Worm (Caenorhabditis elegans) whole organism, L3 larva: ENCODE results near the gene oops-1.

ENCODE experiments used
- R02D3.7 ChIP-seq: fragments of 150-350 bp; optimal IDR thresholded peaks from 2 replicates; lab custom pipeline; 2014; ENCODE audit warnings: missing biosample characterization, missing genetic modification characterization
- ZK546.5 ChIP-seq: sonication (generic microtip); optimal IDR thresholded peaks from 2 replicates; lab custom pipeline; 2017; ENCODE audit warnings: missing biosample characterization, missing genetic modification characterization
- aly-2 ChIP-seq: fragments of 150-350 bp; optimal IDR thresholded peaks from 2 replicates; lab custom pipeline; 2014; ENCODE audit warnings: missing biosample characterization, missing genetic modification characterization
- ama-1 ChIP-seq: fragments of 150-350 bp; optimal IDR thresholded peaks from 2 replicates; lab custom pipeline; 2018
- ceh-16 ChIP-seq: sonication (generic microtip); optimal IDR thresholded peaks from 2 replicates; lab custom pipeline; 2017; ENCODE audit warnings: missing biosample characterization, missing genetic modification characterization
- ceh-28 ChIP-seq: fragments of 150-350 bp; optimal IDR thresholded peaks from 2 replicates; lab custom pipeline; 2014; ENCODE audit warnings: missing biosample characterization, missing genetic modification reagents, missing genetic modification characterization
- ceh-9 ChIP-seq: sonication (generic microtip); optimal IDR thresholded peaks from 2 replicates; lab custom pipeline; 2018; ENCODE audit warnings: missing biosample characterization, missing genetic modification characterization
- daf-12 ChIP-seq: fragments of 150-350 bp; optimal IDR thresholded peaks from 2 replicates; lab custom pipeline; 2014; ENCODE audit warnings: missing biosample characterization, missing genetic modification reagents, missing genetic modification characterization
- egl-27 ChIP-seq: sonication (generic microtip); optimal IDR thresholded peaks from 4 replicates; lab custom pipeline; 2017; ENCODE audit warnings: missing biosample characterization, missing genetic modification reagents, missing genetic modification characterization
- egl-5 ChIP-seq: fragments of 150-350 bp; optimal IDR thresholded peaks from 2 replicates; lab custom pipeline; 2017; ENCODE audit warnings: missing biosample characterization, missing genetic modification reagents, missing genetic modification characterization, inconsistent platforms
- elt-1 ChIP-seq: fragments of 150-350 bp; optimal IDR thresholded peaks from 2 replicates; lab custom pipeline; 2014; ENCODE audit warnings: missing biosample characterization, missing genetic modification characterization
- elt-2 ChIP-seq: sonication (generic microtip); optimal IDR thresholded peaks from 2 replicates; lab custom pipeline; 2016; ENCODE audit warnings: missing genetic modification reagents, mild to moderate bottlenecking, missing genetic modification characterization, missing compliant biosample characterization
- elt-3 ChIP-seq, 3 experiments: fragments of 150-350 bp in 1 of 3; sonication (generic microtip) in 2 of 3; optimal IDR thresholded peaks; 2 replicates in 2 of 3; 4 replicates in 1 of 3; lab custom pipeline; 2014 to 2017; ENCODE audit warnings: missing biosample characterization in 3 of 3, missing genetic modification characterization in 3 of 3
- eor-1 ChIP-seq, 2 experiments: fragments of 150-350 bp; optimal IDR thresholded peaks; 2 replicates each; lab custom pipeline; 2014 to 2018; ENCODE audit warnings: missing biosample characterization in 2 of 2, missing genetic modification characterization in 2 of 2
- fkh-10 ChIP-seq: sonication (generic microtip); optimal IDR thresholded peaks from 2 replicates; lab custom pipeline; 2017; ENCODE audit warnings: missing biosample characterization, missing genetic modification reagents, missing genetic modification characterization
- fkh-2 ChIP-seq: fragments of 150-350 bp; optimal IDR thresholded peaks from 2 replicates; lab custom pipeline; 2014; ENCODE audit warnings: missing biosample characterization, missing genetic modification reagents, missing genetic modification characterization
- hmg-11 ChIP-seq: sonication (generic microtip); optimal IDR thresholded peaks from 2 replicates; lab custom pipeline; 2016; ENCODE audit warnings: missing genetic modification characterization, missing compliant biosample characterization
- jun-1 ChIP-seq: fragments of 150-350 bp; optimal IDR thresholded peaks from 2 replicates; lab custom pipeline; 2014; ENCODE audit warnings: missing biosample characterization, missing genetic modification reagents, missing genetic modification characterization
- lin-15B ChIP-seq: fragments of 150-350 bp; optimal IDR thresholded peaks from 2 replicates; lab custom pipeline; 2014; ENCODE audit warnings: missing biosample characterization, missing genetic modification characterization
- lin-39 ChIP-seq: fragments of 150-350 bp; optimal IDR thresholded peaks from 2 replicates; lab custom pipeline; 2018; ENCODE audit warnings: missing biosample characterization, missing genetic modification reagents, missing genetic modification characterization
- lsy-12 ChIP-seq: sonication (generic microtip); optimal IDR thresholded peaks from 2 replicates; lab custom pipeline; 2016; ENCODE audit warnings: mild to moderate bottlenecking, missing genetic modification characterization, missing compliant biosample characterization
- mdl-1 ChIP-seq: fragments of 150-350 bp; optimal IDR thresholded peaks from 2 replicates; lab custom pipeline; 2014; ENCODE audit warnings: missing biosample characterization, missing genetic modification characterization
- mml-1 ChIP-seq: fragments of 150-350 bp; sonication (generic microtip); optimal IDR thresholded peaks from 3 replicates; lab custom pipeline; 2014; ENCODE audit warnings: missing biosample characterization, missing genetic modification characterization
- nfya-1 ChIP-seq: sonication (generic microtip); optimal IDR thresholded peaks from 2 replicates; lab custom pipeline; 2017; ENCODE audit warnings: missing genetic modification characterization, mild to moderate bottlenecking, missing compliant biosample characterization, antibody characterized with exemption, moderate library complexity; ENCODE audit not compliant: insufficient read depth
- nhr-11 ChIP-seq: fragments of 150-350 bp; optimal IDR thresholded peaks from 2 replicates; lab custom pipeline; 2014; ENCODE audit warnings: missing biosample characterization, missing genetic modification characterization
- nhr-12 ChIP-seq: fragments of 150-350 bp; optimal IDR thresholded peaks from 2 replicates; lab custom pipeline; 2014; ENCODE audit warnings: missing biosample characterization, missing genetic modification characterization
- nhr-23 ChIP-seq: fragments of 150-350 bp; optimal IDR thresholded peaks from 2 replicates; lab custom pipeline; 2014; ENCODE audit warnings: missing biosample characterization, missing genetic modification reagents, missing genetic modification characterization
- nhr-237 ChIP-seq: fragments of 150-350 bp; optimal IDR thresholded peaks from 2 replicates; lab custom pipeline; 2014; ENCODE audit warnings: missing biosample characterization, missing genetic modification characterization
- nhr-25 ChIP-seq: sonication (generic microtip); optimal IDR thresholded peaks from 2 replicates; lab custom pipeline; 2017; ENCODE audit warnings: missing biosample characterization, missing genetic modification characterization
- nhr-28 ChIP-seq: fragments of 150-350 bp; optimal IDR thresholded peaks from 2 replicates; lab custom pipeline; 2014; ENCODE audit warnings: missing biosample characterization, missing genetic modification characterization
- nhr-43 ChIP-seq: sonication (generic microtip); optimal IDR thresholded peaks from 2 replicates; lab custom pipeline; 2016; ENCODE audit warnings: mild to moderate bottlenecking, missing genetic modification characterization, missing compliant biosample characterization; ENCODE audit not compliant: poor library complexity, severe bottlenecking
- nhr-67 ChIP-seq: fragments of 150-350 bp; optimal IDR thresholded peaks from 2 replicates; lab custom pipeline; 2014; ENCODE audit warnings: missing biosample characterization, missing genetic modification characterization
- nhr-76 ChIP-seq: fragments of 150-350 bp; sonication (generic microtip); optimal IDR thresholded peaks from 5 replicates; lab custom pipeline; 2014; ENCODE audit warnings: missing biosample characterization, missing genetic modification characterization
- nhr-77 ChIP-seq: fragments of 150-350 bp; optimal IDR thresholded peaks from 2 replicates; lab custom pipeline; 2014; ENCODE audit warnings: missing biosample characterization, missing genetic modification characterization
- pha-4 ChIP-seq: fragments of 150-350 bp; optimal IDR thresholded peaks from 2 replicates; lab custom pipeline; 2014; ENCODE audit warnings: missing biosample characterization, missing genetic modification reagents, missing genetic modification characterization
- pqm-1 ChIP-seq: fragments of 150-350 bp; optimal IDR thresholded peaks from 2 replicates; lab custom pipeline; 2017; ENCODE audit warnings: missing biosample characterization, missing genetic modification characterization, inconsistent platforms
- sea-2 ChIP-seq: fragments of 150-350 bp; sonication (generic microtip); optimal IDR thresholded peaks from 4 replicates; lab custom pipeline; 2014; ENCODE audit warnings: missing biosample characterization, missing genetic modification reagents, missing genetic modification characterization
- skn-1 ChIP-seq: fragments of 150-350 bp; optimal IDR thresholded peaks from 2 replicates; lab custom pipeline; 2014; ENCODE audit warnings: missing biosample characterization, missing genetic modification characterization
- snpc-4 ChIP-seq: fragments of 150-350 bp; optimal IDR thresholded peaks from 2 replicates; lab custom pipeline; 2014; ENCODE audit warnings: missing biosample characterization, missing genetic modification characterization
- tbx-2 ChIP-seq: sonication (generic microtip); optimal IDR thresholded peaks from 2 replicates; lab custom pipeline; 2016; ENCODE audit warnings: mild to moderate bottlenecking, missing genetic modification characterization, missing compliant biosample characterization
- unc-39 ChIP-seq: sonication (generic microtip); optimal IDR thresholded peaks from 4 replicates; lab custom pipeline; 2017; ENCODE audit warnings: missing biosample characterization, missing genetic modification characterization
- unc-62 ChIP-seq: fragments of 150-350 bp; sonication (generic microtip); optimal IDR thresholded peaks from 4 replicates; lab custom pipeline; 2014; ENCODE audit warnings: missing biosample characterization, missing genetic modification reagents, missing genetic modification characterization
- zag-1 ChIP-seq: fragments of 150-350 bp; optimal IDR thresholded peaks from 2 replicates; lab custom pipeline; 2014; ENCODE audit warnings: missing biosample characterization, missing genetic modification characterization
- ztf-11 ChIP-seq: fragments of 150-350 bp; optimal IDR thresholded peaks from 2 replicates; lab custom pipeline; 2014; ENCODE audit warnings: missing biosample characterization, missing genetic modification characterization
- ztf-4 ChIP-seq: fragments of 150-350 bp; optimal IDR thresholded peaks from 2 replicates; lab custom pipeline; 2014; ENCODE audit warnings: missing biosample characterization, missing genetic modification characterization

oops-1 gene

DNA sequence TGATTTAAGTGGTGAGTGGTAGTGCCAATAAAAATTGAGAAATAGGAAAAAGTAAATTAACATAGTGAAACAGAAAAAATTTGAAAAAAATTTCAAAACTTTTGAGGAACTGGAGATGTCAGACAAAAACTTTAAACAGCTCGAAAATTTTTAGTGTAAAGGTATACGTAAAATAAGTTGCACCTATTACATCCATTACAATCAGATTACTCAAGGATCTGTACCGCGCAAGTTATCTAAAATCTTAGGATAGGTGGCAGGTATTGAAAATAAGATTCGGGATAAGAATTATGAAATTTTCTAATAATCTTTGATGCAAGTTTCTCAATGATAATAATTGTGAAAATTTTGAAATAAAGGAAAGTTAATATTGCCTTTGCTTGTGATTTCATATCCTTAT lies 47.1 kb downstream of the oops-1 start:
- TF ChIP-seq elt-2 (tag; lab: Kevin White, UChicago) (no peak), ztf-4 (tag; lab: Kevin White, UChicago) (no peak), ceh-9 (no peak), pha-4 (tag; lab: Kevin White, UChicago) (no peak), nhr-76 (tag; lab: Kevin White, UChicago) (no peak), ceh-16 (tag; lab: Kevin White, UChicago) (no peak), nhr-43 (tag; lab: Kevin White, UChicago) (no peak)

DNA sequence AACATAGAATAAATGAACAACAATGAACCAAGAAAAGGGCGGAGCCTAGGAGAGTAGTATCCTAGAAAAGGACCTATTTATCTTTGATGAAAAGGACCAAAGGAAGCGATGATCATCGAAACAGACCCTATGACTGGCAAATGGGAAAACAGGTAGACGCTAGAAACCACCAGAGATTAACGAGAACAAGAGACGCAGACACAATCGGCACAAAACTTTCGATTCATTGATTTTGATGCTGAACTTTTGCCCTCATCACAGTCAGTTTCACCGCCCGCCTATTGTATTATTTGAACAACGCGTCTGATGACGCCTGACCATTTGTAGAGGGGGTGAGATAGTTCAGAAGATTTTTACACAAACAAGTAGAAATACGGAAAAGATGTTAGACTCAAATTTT lies 48.3 kb downstream of the oops-1 start:
- TF ChIP-seq pqm-1 (tag; lab: Kevin White, UChicago) (peak; percentile 18), zag-1 (tag; lab: Kevin White, UChicago) (no peak), ceh-16 (tag; lab: Kevin White, UChicago) (no peak), nhr-77 (no peak), skn-1 (no peak), jun-1 (tag; lab: Kevin White, UChicago) (no peak), unc-39 (tag; lab: Kevin White, UChicago) (no peak), nhr-12 (tag; lab: Kevin White, UChicago) (no peak), ceh-28 (tag; lab: Kevin White, UChicago) (peak; percentile 44), tbx-2 (tag; lab: Kevin White, UChicago) (no peak), nhr-11 (no peak), lin-15B (tag; lab: Kevin White, UChicago) (no peak), fkh-10 (GFP tag; lab: Kevin White, UChicago) (no peak), nhr-67 (tag; lab: Kevin White, UChicago) (no peak), ama-1 (lab: Kevin White, UChicago) (no peak), lsy-12 (tag; lab: Kevin White, UChicago) (no peak), egl-5 (tag; lab: Kevin White, UChicago) (no peak), unc-62 (GFP tag; lab: Kevin White, UChicago) (no peak), nhr-25 (tag; lab: Kevin White, UChicago) (peak; percentile 71), eor-1 (tag; optimal IDR thresholded peaks at IDR 0.05; lab: Kevin White, UChicago) (no peak), snpc-4 (tag; lab: Kevin White, UChicago) (no peak), R02D3.7 (tag; lab: Kevin White, UChicago) (no peak), nhr-43 (tag; lab: Kevin White, UChicago) (peak; percentile 51), mdl-1 (tag; lab: Kevin White, UChicago) (no peak), nfya-1 (tag; lab: Kevin White, UChicago) (peak; percentile 7), nhr-23 (tag; lab: Kevin White, UChicago) (peak; percentile 46), sea-2 (GFP tag; lab: Kevin White, UChicago) (no peak), fkh-2 (tag; lab: Kevin White, UChicago) (no peak), aly-2 (tag; lab: Kevin White, UChicago) (no peak), egl-27 (tag; lab: Kevin White, UChicago) (no peak), elt-3 (tag; optimal IDR thresholded peaks at IDR 0.05; lab: Kevin White, UChicago) (peak in 1 of 3 experiments; percentile 24), lin-39 (tag; lab: Kevin White, UChicago) (no peak), ZK546.5 (no peak), ztf-4 (tag; lab: Kevin White, UChicago) (no peak)

ce11 chrIV:5764392-5764791 lies 49.5 kb downstream of the oops-1 start:
- TF ChIP-seq zag-1 (tag; lab: Kevin White, UChicago) = no peak
- TF ChIP-seq nhr-28 (tag; lab: Kevin White, UChicago) = no peak
- TF ChIP-seq unc-62 (GFP tag; lab: Kevin White, UChicago) = no peak
- TF ChIP-seq hmg-11 (tag; lab: Kevin White, UChicago) = no peak
- no peak for TF ChIP-seq snpc-4 (tag; lab: Kevin White, UChicago)
- no peak for TF ChIP-seq fkh-2 (tag; lab: Kevin White, UChicago)
- TF ChIP-seq nhr-11 = no peak
- no peak for TF ChIP-seq lin-39 (tag; lab: Kevin White, UChicago)
- no peak for TF ChIP-seq tbx-2 (tag; lab: Kevin White, UChicago)
- no peak for TF ChIP-seq lsy-12 (tag; lab: Kevin White, UChicago)
- TF ChIP-seq elt-1 = no peak
- TF ChIP-seq elt-2 (tag; lab: Kevin White, UChicago) = peak; percentile 31
- no peak for TF ChIP-seq ZK546.5
- TF ChIP-seq elt-3 (tag; optimal IDR thresholded peaks at IDR 0.05; lab: Kevin White, UChicago) = peak in 2 of 3 experiments; percentile 41 to 92
- no peak for TF ChIP-seq nhr-12 (tag; lab: Kevin White, UChicago)
- no peak for TF ChIP-seq skn-1
- no peak for TF ChIP-seq ztf-11 (tag; lab: Kevin White, UChicago)
- TF ChIP-seq pha-4 (tag; lab: Kevin White, UChicago) = no peak
- peak; percentile 42 for TF ChIP-seq jun-1 (tag; lab: Kevin White, UChicago)
- no peak for TF ChIP-seq aly-2 (tag; lab: Kevin White, UChicago)
- peak; percentile 39 for TF ChIP-seq egl-27 (tag; lab: Kevin White, UChicago)
- TF ChIP-seq ztf-4 (tag; lab: Kevin White, UChicago) = no peak
- TF ChIP-seq mdl-1 (tag; lab: Kevin White, UChicago) = no peak
- no peak for TF ChIP-seq ama-1 (lab: Kevin White, UChicago)
- no peak for TF ChIP-seq nhr-237 (tag; lab: Kevin White, UChicago)
- TF ChIP-seq nhr-25 (tag; lab: Kevin White, UChicago) = peak; percentile 50
- no peak for TF ChIP-seq sea-2 (GFP tag; lab: Kevin White, UChicago)
- TF ChIP-seq fkh-10 (GFP tag; lab: Kevin White, UChicago) = no peak
- TF ChIP-seq nhr-67 (tag; lab: Kevin White, UChicago) = no peak
- peak; percentile 58 for TF ChIP-seq pqm-1 (tag; lab: Kevin White, UChicago)
- no peak for TF ChIP-seq ceh-16 (tag; lab: Kevin White, UChicago)
- TF ChIP-seq daf-12 (tag; lab: Kevin White, UChicago) = no peak
- no peak for TF ChIP-seq lin-15B (tag; lab: Kevin White, UChicago)
- no peak for TF ChIP-seq ceh-28 (tag; lab: Kevin White, UChicago)
- no peak for TF ChIP-seq unc-39 (tag; lab: Kevin White, UChicago)
- no peak for TF ChIP-seq mml-1
